Worm (Caenorhabditis elegans) whole organism, mixed stage, embryonic: ENCODE data around the gene T25D1.2.

ENCODE experiments used
- M03D4.4 ChIP-seq: sonication (generic microtip); optimal IDR thresholded peaks from 2 replicates; lab custom pipeline; 2017; ENCODE audit warnings: mild to moderate bottlenecking, missing genetic modification characterization, missing compliant biosample characterization
- blmp-1 ChIP-seq: fragments of 150-350 bp; optimal IDR thresholded peaks from 2 replicates; lab custom pipeline; 2014; ENCODE audit warnings: missing biosample characterization, missing genetic modification characterization
- ceh-39 ChIP-seq: fragments of 150-350 bp; optimal IDR thresholded peaks from 2 replicates; lab custom pipeline; 2014; ENCODE audit warnings: missing biosample characterization, missing genetic modification characterization
- ceh-83 ChIP-seq: fragments of 200-800 bp; sonication (Bioruptor generic); optimal IDR thresholded peaks from 2 replicates; lab custom pipeline; 2018; ENCODE audit warnings: mild to moderate bottlenecking, missing genetic modification characterization, missing compliant biosample characterization
- ces-1 ChIP-seq: fragments of 150-350 bp; optimal IDR thresholded peaks from 2 replicates; lab custom pipeline; 2014; ENCODE audit warnings: missing biosample characterization, missing genetic modification reagents, missing genetic modification characterization
- drap-1 ChIP-seq: fragments of 200-800 bp; sonication (Bioruptor generic); optimal IDR thresholded peaks from 3 replicates; lab custom pipeline; 2018; ENCODE audit warnings: mild to moderate bottlenecking, missing genetic modification characterization, missing compliant biosample characterization
- elt-3 ChIP-seq: fragments of 150-350 bp; optimal IDR thresholded peaks from 2 replicates; lab custom pipeline; 2014; ENCODE audit warnings: missing biosample characterization, missing genetic modification characterization
- flh-1 ChIP-seq: fragments of 200-800 bp; sonication (Bioruptor generic); optimal IDR thresholded peaks from 2 replicates; lab custom pipeline; 2018; ENCODE audit warnings: mild to moderate bottlenecking, missing genetic modification characterization, moderate library complexity, missing compliant biosample characterization
- ham-2 ChIP-seq: fragments of 200-800 bp; sonication (Bioruptor generic); optimal IDR thresholded peaks from 2 replicates; lab custom pipeline; 2018; ENCODE audit warnings: mild to moderate bottlenecking, missing genetic modification characterization, missing compliant biosample characterization
- lin-32 ChIP-seq: fragments of 200-800 bp; sonication (Bioruptor generic); optimal IDR thresholded peaks from 2 replicates; lab custom pipeline; 2018; ENCODE audit warnings: mild to moderate bottlenecking, missing genetic modification characterization, missing compliant biosample characterization
- lsy-2 ChIP-seq: fragments of 150-350 bp; optimal IDR thresholded peaks from 2 replicates; lab custom pipeline; 2014; ENCODE audit warnings: missing biosample characterization, missing genetic modification characterization
- mab-5 ChIP-seq: fragments of 150-350 bp; optimal IDR thresholded peaks from 2 replicates; lab custom pipeline; 2014; ENCODE audit warnings: missing biosample characterization, missing genetic modification characterization
- nhr-2 ChIP-seq: fragments of 150-350 bp; optimal IDR thresholded peaks from 2 replicates; lab custom pipeline; 2014; ENCODE audit warnings: missing biosample characterization, missing genetic modification characterization
- nhr-237 ChIP-seq: fragments of 150-350 bp; optimal IDR thresholded peaks from 2 replicates; lab custom pipeline; 2014; ENCODE audit warnings: missing biosample characterization, missing genetic modification characterization
- nhr-28 ChIP-seq: fragments of 150-350 bp; optimal IDR thresholded peaks from 2 replicates; lab custom pipeline; 2014; ENCODE audit warnings: missing biosample characterization, missing genetic modification characterization
- sem-2 ChIP-seq: fragments of 200-800 bp; sonication (Bioruptor generic); optimal IDR thresholded peaks from 2 replicates; lab custom pipeline; 2018; ENCODE audit warnings: mild to moderate bottlenecking, missing genetic modification characterization, missing compliant biosample characterization
- tbx-8 ChIP-seq: fragments of 200-800 bp; sonication (Bioruptor generic); optimal IDR thresholded peaks from 2 replicates; lab custom pipeline; 2018; ENCODE audit warnings: mild to moderate bottlenecking, missing genetic modification characterization, moderate library complexity, missing compliant biosample characterization
- ztf-11 ChIP-seq: fragments of 150-350 bp; optimal IDR thresholded peaks from 2 replicates; lab custom pipeline; 2014; ENCODE audit warnings: missing biosample characterization, missing genetic modification characterization

The T25D1.2 gene

DNA sequence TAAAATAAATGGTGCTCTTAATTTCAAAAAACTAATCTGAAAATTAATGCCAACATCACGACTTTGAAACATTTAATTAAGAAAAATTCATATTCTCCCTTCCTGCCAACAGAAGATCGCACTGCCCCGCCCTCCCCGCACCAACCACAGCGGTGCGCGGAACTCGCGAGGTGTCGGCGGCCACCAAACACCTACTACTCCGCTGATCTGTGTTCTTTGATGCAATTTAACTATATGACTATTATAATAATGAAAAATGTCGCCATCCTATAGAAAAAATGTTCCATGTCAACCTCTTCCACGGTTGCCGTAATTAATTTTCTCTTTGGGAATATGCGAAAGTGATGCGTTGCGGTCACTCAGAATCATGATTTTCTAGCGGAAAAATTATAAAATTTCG lies 50.4 kb downstream of the T25D1.2 start:
- TF ChIP-seq flh-1 (no peak), ceh-39 (tag; lab: Kevin White, UChicago) (no peak), nhr-28 (tag; lab: Kevin White, UChicago) (no peak), tbx-8 (GFP tag; lab: Kevin White, UChicago) (no peak), ham-2 (GFP tag; lab: Kevin White, UChicago) (no peak), ztf-11 (no peak), elt-3 (tag; lab: Kevin White, UChicago) (no peak), M03D4.4 (tag; lab: Kevin White, UChicago) (no peak), drap-1 (GFP tag; lab: Kevin White, UChicago) (no peak), blmp-1 (tag; lab: Kevin White, UChicago) (no peak), ces-1 (no peak), lsy-2 (tag; lab: Kevin White, UChicago) (no peak), mab-5 (tag; lab: Kevin White, UChicago) (no peak), nhr-2 (no peak), sem-2 (no peak), nhr-237 (tag; lab: Kevin White, UChicago) (no peak), lin-32 (GFP tag; lab: Kevin White, UChicago) (no peak)

DNA sequence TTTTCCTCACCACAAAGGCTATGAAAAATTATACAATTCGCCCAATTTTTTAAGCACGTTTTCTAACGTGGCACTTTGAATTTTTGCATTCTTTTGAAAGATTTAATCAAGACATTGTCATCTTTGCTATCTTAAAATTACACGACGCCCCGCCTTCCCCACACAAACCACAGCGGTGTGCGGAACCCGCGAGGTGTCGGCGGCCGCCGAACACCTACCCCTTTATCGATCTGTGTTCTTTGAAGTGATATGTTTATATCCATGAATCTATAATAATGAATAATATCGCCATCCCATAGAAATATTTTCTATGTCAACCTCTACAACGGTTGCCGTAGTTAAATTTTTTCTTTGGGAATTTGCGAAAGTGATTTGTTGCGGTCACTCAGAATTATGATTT lies 51.0 kb downstream of the T25D1.2 start:
- no peak for TF ChIP-seq ceh-83 (GFP tag; lab: Kevin White, UChicago)
